Comparison of ENCODE assay signal across 5 worm cellular contexts in the genomic region with DNA sequence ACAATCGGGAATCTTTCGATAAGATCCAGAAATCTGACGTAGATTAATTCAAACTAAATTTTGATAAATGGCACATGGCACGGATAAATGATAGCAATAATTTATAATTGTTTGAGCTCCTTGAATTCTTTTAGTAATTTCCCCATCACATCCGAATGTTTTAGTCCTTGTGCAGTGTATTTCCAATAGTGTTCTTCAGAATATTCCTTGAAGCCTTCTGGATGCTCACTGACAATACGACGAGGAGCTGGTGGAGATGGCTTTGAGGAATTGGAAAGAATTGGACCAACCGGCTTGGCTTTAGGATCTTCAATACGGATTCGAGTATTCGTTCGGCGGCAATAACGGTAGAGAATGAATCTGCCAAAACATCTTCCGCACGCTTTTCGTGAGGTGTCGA.
A peak's percentile ranks its signal among the peaks of the same experiment; 100 is the strongest.
TF ChIP-seq lines count a peak whose summit lies in the region.

No protein-coding gene starts in this region.

TF ChIP-seq in whole organism, L1 larva, 84 proteins besides CTCF, POLR2A, EP300 and RAD21:
- TF ChIP-seq snu-23 (GFP tag; optimal IDR thresholded peaks at IDR 0.05; lab: Kevin White, UChicago) (no peak), elt-3 (tag; optimal IDR thresholded peaks at IDR 0.05; lab: Kevin White, UChicago) (no peak), lin-13 (GFP tag; optimal IDR thresholded peaks at IDR 0.05; lab: Kevin White, UChicago) (no peak), efl-1 (optimal IDR thresholded peaks at IDR 0.05; lab: Kevin White, UChicago) (no peak), efl-1 (GFP tag; optimal IDR thresholded peaks at IDR 0.05 in 1 of 2; lab: Kevin White, UChicago) (peak in 1 of 2 experiments; percentile 90), dsc-1 (tag; optimal IDR thresholded peaks at IDR 0.05; lab: Kevin White, UChicago) (peak; percentile 12)

TF ChIP-seq in whole organism, L2 larva, 48 proteins besides CTCF, POLR2A, EP300 and RAD21:
- TF ChIP-seq unc-55 (GFP tag; optimal IDR thresholded peaks at IDR 0.05; lab: Kevin White, UChicago), result peak; percentile 21
- TF ChIP-seq ceh-82 (tag; optimal IDR thresholded peaks at IDR 0.05; lab: Kevin White, UChicago), result no peak

TF ChIP-seq in whole organism, L3 larva, 47 proteins besides CTCF, POLR2A, EP300 and RAD21:
- TF ChIP-seq aly-2 (tag; optimal IDR thresholded peaks at IDR 0.05; lab: Kevin White, UChicago) (no peak), nhr-77 (tag; optimal IDR thresholded peaks at IDR 0.05; lab: Kevin White, UChicago) (peak; percentile 2)

TF ChIP-seq in whole organism, L4 larva, 104 proteins besides CTCF, POLR2A, EP300 and RAD21:
- TF ChIP-seq dmd-6 (GFP tag; IDR thresholded peaks at IDR 0.05; lab: Robert Waterston, UW) (peak; percentile 9; the same call in 1 of the 2 replicates), skn-1 (tag; optimal IDR thresholded peaks at IDR 0.05; lab: Kevin White, UChicago) (no peak)
TF ChIP-seq in whole organism, L4 larva: peak in this region for 1.

TF ChIP-seq in whole organism, young adult, 124 proteins besides CTCF, POLR2A, EP300 and RAD21:
- TF ChIP-seq hrde-1 (tag; optimal IDR thresholded peaks at IDR 0.05; lab: Kevin White, UChicago; ENCODE audit: borderline replicate concordance) (no peak), cebp-1 (GFP tag; IDR thresholded peaks at IDR 0.05; lab: Robert Waterston, UW) (no peak), cebp-1 (tag; optimal IDR thresholded peaks at IDR 0.05; lab: Kevin White, UChicago) (peak; percentile 2), hsf-1 (GFP tag; IDR thresholded peaks at IDR 0.05; lab: Robert Waterston, UW) (no peak), nfya-2 (GFP tag; IDR thresholded peaks at IDR 0.05; lab: Robert Waterston, UW) (no peak), B0035.1 (tag; optimal IDR thresholded peaks at IDR 0.05; lab: Kevin White, UChicago) (no peak), hmg-1.2 (GFP tag; IDR thresholded peaks at IDR 0.05; lab: Robert Waterston, UW) (0 out of 2 replicates have a peak, but pooled peaks have one; percentile 7), chd-7 (tag; optimal IDR thresholded peaks at IDR 0.05; lab: Kevin White, UChicago) (peak; percentile 5), sea-2 (GFP tag; IDR thresholded peaks at IDR 0.05; lab: Robert Waterston, UW) (no peak), nfyb-1 (GFP tag; IDR thresholded peaks at IDR 0.05; lab: Robert Waterston, UW) (0 out of 2 replicates have a peak, but pooled peaks have one; percentile 39), ztf-3 (GFP tag; optimal IDR thresholded peaks at IDR 0.05; lab: Kevin White, UChicago) (no peak), F52B5.7 (tag; optimal IDR thresholded peaks at IDR 0.05; lab: Kevin White, UChicago) (peak; percentile 12), let-607 (tag; optimal IDR thresholded peaks at IDR 0.05; lab: Kevin White, UChicago) (no peak), lir-1 (GFP tag; conservative IDR thresholded peaks at IDR 0.05; lab: Robert Waterston, UW) (no peak), ekl-4 (GFP tag; IDR thresholded peaks at IDR 0.05; lab: Robert Waterston, UW) (0 out of 2 replicates have a peak, but pooled peaks have one; percentile 24), rcor-1 (GFP tag; IDR thresholded peaks at IDR 0.05; lab: Robert Waterston, UW) (no peak)
